Fruit fly (Drosophila melanogaster) whole organism, embryonic: ENCODE measurements around the gene CG10185.

Experiments used
- Aef1 ChIP-seq: fragments of 200-800 bp; sonication (Bioruptor generic); IDR thresholded peaks from 3 replicates; pipeline ENCODE4 v1.3.6; 2022; ENCODE audit warnings: missing biosample characterization, missing genetic modification characterization
- Antp ChIP-seq: fragments of 200-800 bp; sonication (Bioruptor generic); optimal IDR thresholded peaks from 3 replicates; lab custom pipeline; 2016; ENCODE audit warnings: missing biosample characterization, missing genetic modification characterization
- Atf6 ChIP-seq: fragments of 200-800 bp; sonication (Bioruptor generic); IDR thresholded peaks from 2 replicates; pipeline ENCODE4 v1.3.6; 2022; ENCODE audit warnings: missing biosample characterization, missing genetic modification characterization
- Awh ChIP-seq: fragments of 200-800 bp; sonication (Bioruptor generic); IDR thresholded peaks from 2 replicates; pipeline ENCODE4, ENCODE4 v1.3.6; 2022; ENCODE audit warnings: missing biosample characterization, missing genetic modification characterization
- BtbVII ChIP-seq: fragments of 200-800 bp; sonication (Bioruptor generic); optimal IDR thresholded peaks from 3 replicates; lab custom pipeline; 2017; ENCODE audit warnings: missing biosample characterization, mild to moderate bottlenecking, missing genetic modification characterization
- C15 ChIP-seq: fragments of 200-800 bp; sonication (Bioruptor generic); IDR thresholded peaks from 3 replicates; pipeline ENCODE4 v1.3.6; 2022; ENCODE audit warnings: missing biosample characterization, missing genetic modification characterization
- CG10267 ChIP-seq: fragments of 200-800 bp; sonication (Bioruptor generic); optimal IDR thresholded peaks from 2 replicates; lab custom pipeline; 2018; ENCODE audit warnings: missing biosample characterization, mild to moderate bottlenecking, missing genetic modification characterization, moderate library complexity
- CG11695 ChIP-seq: fragments of 200-800 bp; sonication (Bioruptor generic); IDR thresholded peaks from 3 replicates; pipeline ENCODE4 v1.3.6; 2022; ENCODE audit warnings: missing biosample characterization, missing genetic modification characterization
- CG11696 ChIP-seq: fragments of 200-800 bp; sonication (Bioruptor generic); IDR thresholded peaks from 2 replicates; pipeline ENCODE4 v1.3.6; 2022; ENCODE audit warnings: missing biosample characterization, missing genetic modification characterization
- CG12391 ChIP-seq: fragments of 200-800 bp; sonication (Bioruptor generic); optimal IDR thresholded peaks from 3 replicates; lab custom pipeline; 2018; ENCODE audit warnings: missing biosample characterization, mild to moderate bottlenecking, missing genetic modification characterization, moderate library complexity
- CG12769 ChIP-seq: fragments of 200-800 bp; sonication (Bioruptor generic); optimal IDR thresholded peaks from 2 replicates; lab custom pipeline; 2019; ENCODE audit warnings: missing biosample characterization, mild to moderate bottlenecking, missing genetic modification characterization, moderate library complexity
- CG13287 ChIP-seq: fragments of 200-800 bp; sonication (Bioruptor generic); IDR thresholded peaks from 2 replicates; pipeline ENCODE4 v1.3.6; 2022; ENCODE audit warnings: missing biosample characterization, missing genetic modification characterization; ENCODE audit not compliant: partially characterized antibody
- CG15696 ChIP-seq: fragments of 200-800 bp; sonication (Bioruptor generic); optimal IDR thresholded peaks from 2 replicates; lab custom pipeline; 2019; ENCODE audit warnings: missing biosample characterization, mild to moderate bottlenecking, missing genetic modification characterization, moderate library complexity
- CG17328 ChIP-seq: fragments of 200-800 bp; sonication (Bioruptor generic); IDR thresholded peaks from 2 replicates; pipeline ENCODE4 v1.3.6; 2022; ENCODE audit warnings: missing biosample characterization, missing genetic modification characterization
- CG17361 ChIP-seq: fragments of 200-800 bp; sonication (Bioruptor generic); IDR thresholded peaks from 3 replicates; pipeline ENCODE4 v1.3.6; 2022; ENCODE audit warnings: missing biosample characterization, missing genetic modification characterization
- CG17568 ChIP-seq: fragments of 200-800 bp; sonication (Bioruptor generic); optimal IDR thresholded peaks from 2 replicates; lab custom pipeline; 2018; ENCODE audit warnings: missing biosample characterization, mild to moderate bottlenecking, missing genetic modification characterization, moderate library complexity
- CG17612 ChIP-seq: fragments of 200-800 bp; sonication (Bioruptor generic); IDR thresholded peaks from 2 replicates; pipeline ENCODE4 v1.3.6; 2022; ENCODE audit warnings: missing biosample characterization, missing genetic modification characterization
- CG2199 ChIP-seq: fragments of 200-800 bp; sonication (Bioruptor generic); IDR thresholded peaks from 3 replicates; pipeline ENCODE4 v1.3.6; 2022; ENCODE audit warnings: missing biosample characterization, missing genetic modification characterization
- CG2875 ChIP-seq: fragments of 200-800 bp; sonication (Bioruptor generic); optimal IDR thresholded peaks from 2 replicates; lab custom pipeline; 2017; ENCODE audit warnings: missing biosample characterization, mild to moderate bottlenecking, missing genetic modification characterization, missing genetic modification reagents
- CG31441 ChIP-seq: fragments of 200-800 bp; sonication (Bioruptor generic); IDR thresholded peaks from 2 replicates; pipeline ENCODE4 v1.3.6; 2022; ENCODE audit warnings: missing biosample characterization, missing genetic modification characterization
- CG34224 ChIP-seq: fragments of 200-800 bp; sonication (Bioruptor generic); IDR thresholded peaks from 3 replicates; pipeline ENCODE4 v1.3.6; 2022; ENCODE audit warnings: missing biosample characterization, missing genetic modification characterization; ENCODE audit not compliant: partially characterized antibody
- CG4360 ChIP-seq: fragments of 200-800 bp; sonication (Bioruptor generic); IDR thresholded peaks from 2 replicates; pipeline ENCODE4 v1.3.6; 2022; ENCODE audit warnings: missing biosample characterization, missing genetic modification characterization
- CG8765 ChIP-seq: fragments of 200-800 bp; sonication (Bioruptor generic); IDR thresholded peaks from 2 replicates; pipeline ENCODE4 v1.3.6; 2022; ENCODE audit warnings: missing biosample characterization, missing genetic modification characterization
- CG9215 ChIP-seq: fragments of 200-800 bp; sonication (Bioruptor generic); IDR thresholded peaks from 2 replicates; pipeline ENCODE4 v1.3.6; 2022; ENCODE audit warnings: missing biosample characterization, missing genetic modification characterization
- CG9797 ChIP-seq: fragments of 200-800 bp; sonication (Bioruptor generic); optimal IDR thresholded peaks from 3 replicates; lab custom pipeline; 2018; ENCODE audit warnings: missing biosample characterization, mild to moderate bottlenecking, missing genetic modification characterization
- CkIIα-i1 ChIP-seq: fragments of 200-800 bp; sonication (Bioruptor generic); IDR thresholded peaks from 2 replicates; pipeline ENCODE4 v1.3.6; 2022; ENCODE audit warnings: missing biosample characterization, missing genetic modification characterization
- CoRest ChIP-seq: fragments of 200-800 bp; sonication (Bioruptor generic); optimal IDR thresholded peaks from 3 replicates; lab custom pipeline; 2018; ENCODE audit warnings: missing biosample characterization, mild to moderate bottlenecking, missing genetic modification characterization, moderate library complexity
- CrebB ChIP-seq: fragments of 200-800 bp; sonication (Bioruptor generic); optimal IDR thresholded peaks from 3 replicates; lab custom pipeline; 2018; ENCODE audit warnings: missing biosample characterization, mild to moderate bottlenecking, missing genetic modification characterization
- E2f1 ChIP-seq: fragments of 200-800 bp; sonication (Bioruptor generic); IDR thresholded peaks from 2 replicates; pipeline ENCODE4 v1.3.6; 2022; ENCODE audit warnings: missing biosample characterization, missing genetic modification characterization
- HLH3B ChIP-seq: fragments of 200-800 bp; sonication (Bioruptor generic); IDR thresholded peaks from 2 replicates; pipeline ENCODE4 v1.3.6; 2022; ENCODE audit warnings: missing biosample characterization, missing genetic modification characterization
- Hr3 ChIP-seq: fragments of 200-800 bp; sonication (Bioruptor generic); optimal IDR thresholded peaks from 3 replicates; lab custom pipeline; 2016; ENCODE audit warnings: missing biosample characterization, missing genetic modification characterization
- Jarid2 ChIP-seq: fragments of 200-800 bp; sonication (Bioruptor generic); optimal IDR thresholded peaks from 3 replicates; lab custom pipeline; 2017; ENCODE audit warnings: mild to moderate bottlenecking, missing biosample characterization, missing genetic modification reagents, missing genetic modification characterization
- Lhr ChIP-seq: fragments of 200-800 bp; sonication (Bioruptor generic); optimal IDR thresholded peaks from 3 replicates; lab custom pipeline; 2017; ENCODE audit warnings: mild to moderate bottlenecking, missing biosample characterization, missing genetic modification reagents, missing genetic modification characterization
- Sox100B ChIP-seq: fragments of 200-800 bp; sonication (Bioruptor generic); optimal IDR thresholded peaks from 3 replicates; lab custom pipeline; 2018; ENCODE audit warnings: missing biosample characterization, mild to moderate bottlenecking, missing genetic modification characterization
- Xrp1 ChIP-seq: fragments of 200-800 bp; sonication (Bioruptor generic); IDR thresholded peaks from 2 replicates; pipeline ENCODE4 v1.3.6; 2022; ENCODE audit warnings: missing biosample characterization, missing genetic modification characterization
- abd-A ChIP-seq: fragments of 200-800 bp; sonication (Bioruptor generic); optimal IDR thresholded peaks from 3 replicates; lab custom pipeline; 2019; ENCODE audit warnings: missing biosample characterization, mild to moderate bottlenecking, missing genetic modification characterization, moderate library complexity
- bsh ChIP-seq, 2 experiments: fragments of 200-800 bp; sonication (Bioruptor generic); optimal IDR thresholded peaks; 2 replicates each; lab custom pipeline; 2017 to 2018; ENCODE audit warnings: mild to moderate bottlenecking in 2 of 2, missing biosample characterization in 2 of 2, missing genetic modification characterization in 2 of 2, moderate library complexity in 1 of 2
- dati ChIP-seq: fragments of 200-800 bp; sonication (Bioruptor generic); IDR thresholded peaks from 2 replicates; pipeline ENCODE4 v1.3.6; 2022; ENCODE audit warnings: missing biosample characterization, missing genetic modification characterization
- disco-r ChIP-seq: fragments of 200-800 bp; sonication (Bioruptor generic); optimal IDR thresholded peaks from 2 replicates; lab custom pipeline; 2016; ENCODE audit warnings: missing biosample characterization, missing genetic modification characterization
- dmrt11E ChIP-seq: fragments of 200-800 bp; sonication (Bioruptor generic); optimal IDR thresholded peaks from 3 replicates; lab custom pipeline; 2018; ENCODE audit warnings: missing biosample characterization, mild to moderate bottlenecking, missing genetic modification characterization, moderate library complexity
- en ChIP-seq: fragments of 200-800 bp; sonication (Bioruptor generic); optimal IDR thresholded peaks from 2 replicates; lab custom pipeline; 2016; ENCODE audit warnings: missing biosample characterization, missing genetic modification characterization
- kni ChIP-seq: fragments of 200-800 bp; sonication (Bioruptor generic); optimal IDR thresholded peaks from 3 replicates; lab custom pipeline; 2017; ENCODE audit warnings: mild to moderate bottlenecking, missing biosample characterization, missing genetic modification reagents, missing genetic modification characterization
- lola ChIP-seq, 3 experiments: fragments of >200 bp in 2 of 3; fragments of 200-800 bp in 1 of 3; sonication (Bioruptor generic) in 1 of 3; optimal IDR thresholded peaks; 2 replicates each; lab custom pipeline; 2017 to 2019; ENCODE audit warnings: missing biosample characterization in 3 of 3, missing genetic modification characterization in 3 of 3, mild to moderate bottlenecking in 1 of 3, moderate library complexity in 1 of 3
- onecut ChIP-seq: fragments of 200-800 bp; sonication (Bioruptor generic); IDR thresholded peaks from 2 replicates; pipeline ENCODE4 v1.3.6; 2022; ENCODE audit warnings: missing biosample characterization, missing genetic modification characterization
- pan ChIP-seq, 4 experiments: fragments of >200 bp in 3 of 4; fragments of 200-800 bp in 1 of 4; sonication (Bioruptor generic) in 1 of 4; optimal IDR thresholded peaks in 3 of 4; IDR thresholded peaks in 1 of 4; 2 replicates each; pipeline versions ENCODE4 v1.3.6 to Lab custom; 2017 to 2022; ENCODE audit warnings: missing biosample characterization in 2 of 4, missing genetic modification characterization in 2 of 4, mixed read lengths in 1 of 4
- salm ChIP-seq: fragments of 200-800 bp; sonication (Bioruptor generic); optimal IDR thresholded peaks from 2 replicates; lab custom pipeline; 2018; ENCODE audit warnings: missing biosample characterization, mild to moderate bottlenecking, missing genetic modification characterization
- sima ChIP-seq: fragments of 200-800 bp; sonication (Bioruptor generic); optimal IDR thresholded peaks from 2 replicates; lab custom pipeline; 2016; ENCODE audit warnings: missing biosample characterization, missing genetic modification characterization
- sr ChIP-seq: fragments of 200-800 bp; sonication (Bioruptor generic); IDR thresholded peaks from 3 replicates; pipeline ENCODE4 v1.3.6; 2022; ENCODE audit warnings: missing biosample characterization, missing genetic modification characterization
- vvl ChIP-seq: fragments of 200-800 bp; sonication (Bioruptor generic); IDR thresholded peaks from 2 replicates; pipeline ENCODE4 v1.3.6; 2022; ENCODE audit warnings: missing biosample characterization, missing genetic modification characterization
- zfh1 ChIP-seq: fragments of 200-800 bp; sonication (Bioruptor generic); IDR thresholded peaks from 3 replicates; pipeline ENCODE4 v1.3.6; 2022; ENCODE audit warnings: missing biosample characterization, missing genetic modification characterization

CG10185 gene

dm6 chr3R:16069266-16069665 is 1.9 kb upstream of the CG10185 start (continued):
- TF ChIP-seq Lhr (peak; percentile 31), CG12391 (peak; percentile 9), CrebB (tag; lab: Kevin White, UChicago) (peak; percentile 45), CG12769 (tag; lab: Kevin White, UChicago) (no peak), lola (GFP tag; optimal IDR thresholded peaks at IDR 0.05; lab: Kevin White, UChicago) (peak in 1 of 3 experiments; percentile 24), CG2875 (peak; percentile 69), disco-r (GFP tag; lab: Kevin White, UChicago) (peak; percentile 41), CkIIα-i1 (GFP tag; lab: Robert Waterston, UW) (no peak), BtbVII (GFP tag; lab: Kevin White, UChicago) (peak; percentile 52), E2f1 (GFP tag; lab: Robert Waterston, UW) (peak; percentile 26; the same call in 1 of the 2 replicates), C15 (GFP tag; lab: Robert Waterston, UW) (no peak), CG4360 (GFP tag; lab: Robert Waterston, UW) (peak; percentile 87), Aef1 (0 out of 3 replicates have a peak, but pooled peaks have one; percentile 30), sr (GFP tag; lab: Robert Waterston, UW) (peak; percentile 48; the same call in 1 of the 3 replicates), zfh1 (peak; percentile 45; the same call in 1 of the 3 replicates), Xrp1 (peak; percentile 75), salm (tag; lab: Kevin White, UChicago) (peak; percentile 21), bsh (GFP tag; optimal IDR thresholded peaks at IDR 0.05; lab: Kevin White, UChicago) (peak in 1 of 2 experiments; percentile 54), CoRest (tag; lab: Kevin White, UChicago) (peak; percentile 6), CG11695 (peak; percentile 23; the same call in 1 of the 3 replicates), CG17328 (GFP tag; lab: Robert Waterston, UW) (0 out of 2 replicates have a peak, but pooled peaks have one; percentile 7), CG17361 (no peak), dmrt11E (peak; percentile 43), onecut (GFP tag; lab: Robert Waterston, UW) (peak; percentile 55; the same call in 1 of the 2 replicates), pan (optimal IDR thresholded peaks at IDR 0.05; lab: Kevin White, UChicago) (no peak), pan (GFP tag; optimal IDR thresholded peaks at IDR 0.05 in 1 of 2, IDR thresholded peaks at IDR 0.05 in 1 of 2) (peak in 1 of 2 experiments; percentile 51), CG11696 (GFP tag; lab: Robert Waterston, UW) (0 out of 2 replicates have a peak, but pooled peaks have one; percentile 18)

DNA sequence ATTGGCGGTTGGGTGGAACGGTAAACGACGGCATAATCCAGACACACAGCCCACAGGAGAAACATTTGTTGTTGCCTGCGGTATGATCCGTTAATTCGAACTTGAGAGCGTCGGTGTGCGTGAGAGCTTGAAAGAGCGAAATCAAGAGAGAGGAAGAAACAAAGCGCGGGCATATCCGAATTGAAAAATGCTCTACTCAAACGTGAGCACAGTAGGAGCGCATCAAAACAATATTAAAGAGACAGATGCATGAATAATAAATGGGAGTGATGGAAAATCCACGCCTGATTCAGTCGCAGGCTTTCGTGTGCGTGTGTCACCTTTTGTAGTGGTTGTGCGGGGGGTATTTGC is 16.1 kb downstream of the CG10185 start:
- TF ChIP-seq CG34224 (no peak), CG8765 (no peak), CG17612 (GFP tag; lab: Robert Waterston, UW) (no peak), CG15696 (tag; lab: Kevin White, UChicago) (no peak), CG13287 (peak; percentile 20; the same call in 1 of the 2 replicates), en (GFP tag; lab: Kevin White, UChicago) (no peak), Jarid2 (no peak), Antp (GFP tag; lab: Kevin White, UChicago) (no peak), HLH3B (GFP tag; lab: Robert Waterston, UW) (0 out of 2 replicates have a peak, but pooled peaks have one; percentile 18), Xrp1 (no peak), CG11695 (0 out of 3 replicates have a peak, but pooled peaks have one; percentile 37), CG2199 (0 out of 3 replicates have a peak, but pooled peaks have one; percentile 44), dati (GFP tag; lab: Robert Waterston, UW) (no peak), Sox100B (GFP tag; lab: Kevin White, UChicago) (no peak), CG9797 (GFP tag; lab: Kevin White, UChicago) (no peak), kni (GFP tag; lab: Kevin White, UChicago) (peak; percentile 4), abd-A (tag; lab: Kevin White, UChicago) (no peak), CG9215 (GFP tag; lab: Robert Waterston, UW) (no peak), sima (GFP tag; lab: Kevin White, UChicago) (no peak), CG31441 (GFP tag; lab: Robert Waterston, UW) (no peak), CG17568 (GFP tag; lab: Kevin White, UChicago) (no peak), Hr3 (GFP tag; lab: Kevin White, UChicago) (no peak), Atf6 (GFP tag; lab: Robert Waterston, UW) (no peak), Awh (GFP tag; lab: Robert Waterston, UW) (no peak), CG10267 (no peak), vvl (GFP tag; lab: Robert Waterston, UW) (peak; percentile 50; the same call in 1 of the 2 replicates)
